Worm (Caenorhabditis elegans) whole organism, L1 larva: ENCODE measurements around the gene scd-1.

Source experiments
- C04F5.9 ChIP-seq: sonication (generic microtip); optimal IDR thresholded peaks from 2 replicates; lab custom pipeline; 2016; ENCODE audit warnings: missing genetic modification characterization, missing compliant biosample characterization
- C16A3.4 ChIP-seq: fragments of 150-350 bp; optimal IDR thresholded peaks from 2 replicates; lab custom pipeline; 2014; ENCODE audit warnings: missing biosample characterization, missing genetic modification characterization
- C34B4.2 ChIP-seq: sonication (generic microtip); optimal IDR thresholded peaks from 2 replicates; lab custom pipeline; 2017; ENCODE audit warnings: mild to moderate bottlenecking, missing genetic modification characterization, missing compliant biosample characterization
- F16B12.6 ChIP-seq: fragments of 150-350 bp; optimal IDR thresholded peaks from 2 replicates; lab custom pipeline; 2014; ENCODE audit warnings: missing biosample characterization, missing genetic modification characterization
- aly-2 ChIP-seq: fragments of 150-350 bp; optimal IDR thresholded peaks from 2 replicates; lab custom pipeline; 2014; ENCODE audit warnings: missing biosample characterization, missing genetic modification characterization
- blmp-1 ChIP-seq: fragments of 150-350 bp; optimal IDR thresholded peaks from 2 replicates; lab custom pipeline; 2014; ENCODE audit warnings: missing biosample characterization, missing genetic modification characterization
- ceh-90 ChIP-seq: sonication (generic microtip); optimal IDR thresholded peaks from 2 replicates; lab custom pipeline; 2016; ENCODE audit warnings: missing genetic modification characterization, missing compliant biosample characterization
- ces-1 ChIP-seq: fragments of 150-350 bp; optimal IDR thresholded peaks from 2 replicates; lab custom pipeline; 2014; ENCODE audit warnings: missing biosample characterization, missing genetic modification reagents, missing genetic modification characterization
- dpl-1 ChIP-seq, 3 experiments: fragments of 150-350 bp in 2 of 3; sonication (generic microtip) in 1 of 3; optimal IDR thresholded peaks; 2 replicates each; lab custom pipeline; 2014 to 2017; ENCODE audit warnings: missing biosample characterization in 3 of 3, missing genetic modification characterization in 3 of 3, missing genetic modification reagents in 3 of 3
- dsc-1 ChIP-seq: sonication (generic microtip); optimal IDR thresholded peaks from 2 replicates; lab custom pipeline; 2016; ENCODE audit warnings: mild to moderate bottlenecking, missing genetic modification characterization, missing compliant biosample characterization
- efl-1 ChIP-seq, 4 experiments: fragments of 150-350 bp; optimal IDR thresholded peaks in 3 of 4; peaks in 1 of 4; 1 replicate in 1 of 4; 2 replicates in 3 of 4; lab custom pipeline; 2014; ENCODE audit warnings: missing biosample characterization in 2 of 4, missing genetic modification characterization in 2 of 4, missing genetic modification reagents in 2 of 4
- egl-27 ChIP-seq, 2 experiments: fragments of 150-350 bp in 1 of 2; sonication (generic microtip); optimal IDR thresholded peaks; 3 replicates each; lab custom pipeline; 2017 to 2018; ENCODE audit warnings: missing biosample characterization in 2 of 2, missing genetic modification characterization in 2 of 2, missing genetic modification reagents in 2 of 2
- elt-2 ChIP-seq: sonication (generic microtip); optimal IDR thresholded peaks from 2 replicates; lab custom pipeline; 2016; ENCODE audit warnings: missing genetic modification characterization, mild to moderate bottlenecking, inconsistent platforms, missing compliant biosample characterization, missing genetic modification reagents
- elt-3 ChIP-seq, 6 experiments: fragments of 150-350 bp in 1 of 6; sonication (generic microtip); optimal IDR thresholded peaks; 2 replicates each; lab custom pipeline; 2017 to 2018; ENCODE audit warnings: missing biosample characterization in 6 of 6, missing genetic modification characterization in 6 of 6, inconsistent platforms in 1 of 6
- ets-5 ChIP-seq: fragments of 200-800 bp; sonication (Bioruptor generic); IDR thresholded peaks from 2 replicates; pipeline ENCODE4 v1.3.6; 2022; ENCODE audit warnings: missing genetic modification characterization, missing compliant biosample characterization
- fos-1 ChIP-seq: fragments of 150-350 bp; optimal IDR thresholded peaks from 2 replicates; lab custom pipeline; 2014; ENCODE audit warnings: missing biosample characterization, missing genetic modification characterization
- grh-1 ChIP-seq: fragments of 200-800 bp; sonication (Bioruptor generic); IDR thresholded peaks from 2 replicates; pipeline ENCODE4 v1.3.6; 2022; ENCODE audit warnings: missing genetic modification reagents, missing genetic modification characterization, missing compliant biosample characterization
- hlh-17 ChIP-seq: fragments of 200-800 bp; sonication (Bioruptor generic); optimal IDR thresholded peaks from 2 replicates; lab custom pipeline; 2018; ENCODE audit warnings: missing genetic modification characterization, mild to moderate bottlenecking, missing compliant biosample characterization, moderate library complexity, borderline replicate concordance
- irx-1 ChIP-seq: sonication (generic microtip); optimal IDR thresholded peaks from 2 replicates; lab custom pipeline; 2016; ENCODE audit warnings: missing genetic modification characterization, missing compliant biosample characterization
- jun-1 ChIP-seq: fragments of 150-350 bp; optimal IDR thresholded peaks from 2 replicates; lab custom pipeline; 2014; ENCODE audit warnings: missing biosample characterization, missing genetic modification reagents, missing genetic modification characterization
- lin-13 ChIP-seq: fragments of 150-350 bp; optimal IDR thresholded peaks from 2 replicates; lab custom pipeline; 2014; ENCODE audit warnings: missing biosample characterization, missing genetic modification reagents, missing genetic modification characterization
- lin-14 ChIP-seq: fragments of 200-800 bp; sonication (Bioruptor generic); optimal IDR thresholded peaks from 2 replicates; lab custom pipeline; 2018; ENCODE audit warnings: mild to moderate bottlenecking, missing genetic modification characterization, moderate library complexity, missing compliant biosample characterization
- lin-35 ChIP-seq, 2 experiments: fragments of 150-350 bp; optimal IDR thresholded peaks; 2 replicates each; lab custom pipeline; 2014; ENCODE audit warnings: missing biosample characterization in 2 of 2, missing genetic modification characterization in 2 of 2, missing genetic modification reagents in 2 of 2
- lsy-2 ChIP-seq, 2 experiments: fragments of 150-350 bp; optimal IDR thresholded peaks; 2 replicates each; lab custom pipeline; 2014; ENCODE audit warnings: missing biosample characterization in 2 of 2, missing genetic modification characterization in 2 of 2
- mab-9 ChIP-seq: fragments of 200-800 bp; sonication (Bioruptor generic); IDR thresholded peaks from 2 replicates; pipeline ENCODE4 v1.3.6; 2022; ENCODE audit warnings: missing genetic modification reagents, missing genetic modification characterization, missing compliant biosample characterization
- mdl-1 ChIP-seq, 2 experiments: fragments of 150-350 bp; optimal IDR thresholded peaks; 2 replicates each; lab custom pipeline; 2014 to 2017; ENCODE audit warnings: missing biosample characterization in 2 of 2, missing genetic modification characterization in 2 of 2, inconsistent platforms in 1 of 2
- nhr-19 ChIP-seq: fragments of 200-800 bp; sonication (Bioruptor generic); conservative IDR thresholded peaks from 2 replicates; pipeline ENCODE4 v1.3.6; 2022; ENCODE audit warnings: missing genetic modification characterization, missing compliant biosample characterization
- nhr-20 ChIP-seq: sonication (generic microtip); optimal IDR thresholded peaks from 2 replicates; lab custom pipeline; 2016; ENCODE audit warnings: mild to moderate bottlenecking, missing genetic modification characterization, missing compliant biosample characterization
- nhr-237 ChIP-seq: fragments of 150-350 bp; optimal IDR thresholded peaks from 2 replicates; lab custom pipeline; 2014; ENCODE audit warnings: missing biosample characterization, missing genetic modification characterization
- nhr-28 ChIP-seq: fragments of 150-350 bp; optimal IDR thresholded peaks from 2 replicates; lab custom pipeline; 2014; ENCODE audit warnings: missing biosample characterization, missing genetic modification characterization
- nhr-71 ChIP-seq: sonication (generic microtip); optimal IDR thresholded peaks from 2 replicates; lab custom pipeline; 2016; ENCODE audit warnings: mild to moderate bottlenecking, missing genetic modification characterization, moderate library complexity, missing compliant biosample characterization
- nhr-84 ChIP-seq: sonication (generic microtip); optimal IDR thresholded peaks from 2 replicates; lab custom pipeline; 2017; ENCODE audit warnings: missing biosample characterization, missing genetic modification characterization
- nhr-85 ChIP-seq: sonication (generic microtip); peaks from one replicate; lab custom pipeline; 2016; ENCODE audit warnings: missing genetic modification characterization, inconsistent platforms, missing compliant biosample characterization
- nhr-90 ChIP-seq: sonication (generic microtip); optimal IDR thresholded peaks from 2 replicates; lab custom pipeline; 2016; ENCODE audit warnings: mild to moderate bottlenecking, missing genetic modification characterization, missing compliant biosample characterization; ENCODE audit not compliant: poor library complexity
- pax-3 ChIP-seq: fragments of 200-800 bp; sonication (Bioruptor generic); optimal IDR thresholded peaks from 2 replicates; lab custom pipeline; 2018; ENCODE audit warnings: mild to moderate bottlenecking, missing genetic modification characterization, moderate library complexity, missing compliant biosample characterization
- snpc-4 ChIP-seq: fragments of 150-350 bp; optimal IDR thresholded peaks from 2 replicates; lab custom pipeline; 2014; ENCODE audit warnings: missing biosample characterization, missing genetic modification characterization
- snu-23 ChIP-seq: sonication (generic microtip); optimal IDR thresholded peaks from 2 replicates; lab custom pipeline; 2016; ENCODE audit warnings: missing genetic modification characterization, missing compliant biosample characterization
- sptf-1 ChIP-seq: fragments of 150-350 bp; optimal IDR thresholded peaks from 2 replicates; lab custom pipeline; 2014; ENCODE audit warnings: missing biosample characterization, missing genetic modification characterization
- swsn-7 ChIP-seq: sonication (generic microtip); optimal IDR thresholded peaks from 2 replicates; lab custom pipeline; 2016; ENCODE audit warnings: missing genetic modification characterization, missing compliant biosample characterization
- tbx-2 ChIP-seq: sonication (generic microtip); optimal IDR thresholded peaks from 2 replicates; lab custom pipeline; 2016; ENCODE audit warnings: missing genetic modification characterization, missing compliant biosample characterization
- unc-130 ChIP-seq: fragments of 150-350 bp; optimal IDR thresholded peaks from 2 replicates; lab custom pipeline; 2017; ENCODE audit warnings: missing biosample characterization, missing genetic modification characterization, inconsistent platforms
- unc-30 ChIP-seq: sonication (generic microtip); optimal IDR thresholded peaks from 2 replicates; lab custom pipeline; 2017; ENCODE audit warnings: missing biosample characterization, missing genetic modification characterization
- unc-62 ChIP-seq: fragments of 150-350 bp; optimal IDR thresholded peaks from 2 replicates; lab custom pipeline; 2014; ENCODE audit warnings: missing biosample characterization, missing genetic modification reagents, missing genetic modification characterization
- vab-15 ChIP-seq: sonication (generic microtip); optimal IDR thresholded peaks from 2 replicates; lab custom pipeline; 2017; ENCODE audit warnings: missing genotype, mild to moderate bottlenecking, missing genetic modification characterization, missing compliant biosample characterization
- xbp-1 ChIP-seq: sonication (generic microtip); optimal IDR thresholded peaks from 2 replicates; lab custom pipeline; 2016; ENCODE audit warnings: missing genetic modification characterization, missing compliant biosample characterization

Gene scd-1

ce11 chrX:12518982-12519381, 6.6 kb downstream of the scd-1 start (continued):
- peak; percentile 5 for TF ChIP-seq tbx-2 (tag; lab: Kevin White, UChicago)
- TF ChIP-seq dpl-1 (GFP tag; optimal IDR thresholded peaks at IDR 0.05; lab: Kevin White, UChicago), result no peak
- TF ChIP-seq snpc-4 (tag; lab: Kevin White, UChicago), result no peak
- no peak for TF ChIP-seq jun-1
- TF ChIP-seq nhr-28 (tag; lab: Kevin White, UChicago), result no peak
- no peak for TF ChIP-seq blmp-1 (tag; lab: Kevin White, UChicago)
- no peak for TF ChIP-seq ces-1
- no peak for TF ChIP-seq nhr-237
- no peak for TF ChIP-seq pax-3 (tag; lab: Kevin White, UChicago)
- TF ChIP-seq swsn-7, result no peak
- TF ChIP-seq F16B12.6 (tag; lab: Kevin White, UChicago), result no peak

ce11 chrX:12518469-12518868, 7.1 kb downstream of the scd-1 start:
- TF ChIP-seq vab-15 (tag; lab: Kevin White, UChicago) (no peak), mdl-1 (tag; optimal IDR thresholded peaks at IDR 0.05; lab: Kevin White, UChicago) (peak in 1 of 2 experiments; percentile 32), elt-2 (tag; lab: Kevin White, UChicago) (peak; percentile 86)
- TF ChIP-seq, all 84 proteins: peak for 2

- TF ChIP-seq blmp-1 (tag; lab: Kevin White, UChicago) (peak; percentile 52), hlh-17 (no peak), nhr-19 (GFP tag; lab: Robert Waterston, UW) (peak; percentile 31), nhr-85 (peak; percentile 93), lin-13 (GFP tag; lab: Kevin White, UChicago) (no peak), efl-1 (optimal IDR thresholded peaks at IDR 0.05; lab: Kevin White, UChicago) (no peak), efl-1 (GFP tag; optimal IDR thresholded peaks at IDR 0.05 in 1 of 2; lab: Kevin White, UChicago) (no peak), snu-23 (GFP tag; lab: Kevin White, UChicago) (peak; percentile 29), unc-30 (tag; lab: Kevin White, UChicago) (no peak), C34B4.2 (tag; lab: Kevin White, UChicago) (no peak), unc-130 (tag; lab: Kevin White, UChicago) (peak; percentile 61), xbp-1 (tag; lab: Kevin White, UChicago) (no peak), lin-14 (GFP tag; lab: Kevin White, UChicago) (peak; percentile 62), ces-1 (no peak), C16A3.4 (tag; lab: Kevin White, UChicago) (no peak), sptf-1 (tag; lab: Kevin White, UChicago) (no peak), lsy-2 (tag; optimal IDR thresholded peaks at IDR 0.05; lab: Kevin White, UChicago) (no peak), mab-9 (no peak), unc-62 (GFP tag; lab: Kevin White, UChicago) (no peak), C04F5.9 (no peak), nhr-90 (tag; lab: Kevin White, UChicago) (no peak), dsc-1 (tag; lab: Kevin White, UChicago) (no peak), lin-35 (GFP tag; optimal IDR thresholded peaks at IDR 0.05; lab: Kevin White, UChicago) (peak in 1 of 2 experiments; percentile 42), nhr-20 (tag; lab: Kevin White, UChicago) (peak; percentile 69), fos-1 (tag; lab: Kevin White, UChicago) (no peak), nhr-237 (no peak), aly-2 (tag; lab: Kevin White, UChicago) (no peak), grh-1 (GFP tag; lab: Robert Waterston, UW) (peak; percentile 35; the same call in 1 of the 2 replicates), nhr-84 (tag; lab: Kevin White, UChicago) (no peak), ceh-90 (tag; lab: Kevin White, UChicago) (no peak), irx-1 (tag; lab: Kevin White, UChicago) (no peak), nhr-71 (tag; lab: Kevin White, UChicago) (peak; percentile 65), tbx-2 (tag; lab: Kevin White, UChicago) (peak; percentile 41), egl-27 (tag; optimal IDR thresholded peaks at IDR 0.05; lab: Kevin White, UChicago) (no peak), elt-3 (tag; optimal IDR thresholded peaks at IDR 0.05; lab: Kevin White, UChicago) (peak in 1 of 6 experiments; percentile 40), ets-5 (GFP tag; lab: Robert Waterston, UW) (no peak)
These were observed 7.7 kb downstream of the scd-1 start for ce11 chrX:12517886-12518285.
